Fruit fly (Drosophila melanogaster) whole organism, embryonic: ENCODE measurements around the gene Alp13.

Experiments
- Adf1 ChIP-seq: fragments of 200-800 bp; sonication (Bioruptor generic); IDR thresholded peaks from 2 replicates; pipeline ENCODE4 v1.3.6; 2022; ENCODE audit warnings: missing biosample characterization, missing genetic modification characterization
- Aef1 ChIP-seq: fragments of 200-800 bp; sonication (Bioruptor generic); IDR thresholded peaks from 3 replicates; pipeline ENCODE4 v1.3.6; 2022; ENCODE audit warnings: missing biosample characterization, missing genetic modification characterization
- CG10565 ChIP-seq: fragments of 200-800 bp; sonication (Bioruptor generic); optimal IDR thresholded peaks from 3 replicates; lab custom pipeline; 2016; ENCODE audit warnings: missing biosample characterization, mild to moderate bottlenecking, missing genetic modification characterization
- CG11504 ChIP-seq: fragments of 200-800 bp; sonication (Bioruptor generic); optimal IDR thresholded peaks from 3 replicates; lab custom pipeline; 2019; ENCODE audit warnings: missing biosample characterization, mild to moderate bottlenecking, missing genetic modification characterization, moderate library complexity
- CG14860 ChIP-seq: fragments of 200-800 bp; sonication (Bioruptor generic); IDR thresholded peaks from 3 replicates; pipeline ENCODE4 v1.3.6; 2022; ENCODE audit warnings: missing biosample characterization, missing genetic modification characterization; ENCODE audit not compliant: partially characterized antibody
- CG1603 ChIP-seq: fragments of 200-800 bp; sonication (Bioruptor generic); optimal IDR thresholded peaks from 2 replicates; lab custom pipeline; 2019; ENCODE audit warnings: missing biosample characterization, mild to moderate bottlenecking, missing genetic modification characterization, moderate library complexity
- CG1647 ChIP-seq: fragments of 200-800 bp; sonication (Bioruptor generic); optimal IDR thresholded peaks from 3 replicates; lab custom pipeline; 2016; ENCODE audit warnings: missing biosample characterization, missing genetic modification characterization
- CG17328 ChIP-seq: fragments of 200-800 bp; sonication (Bioruptor generic); IDR thresholded peaks from 2 replicates; pipeline ENCODE4 v1.3.6; 2022; ENCODE audit warnings: missing biosample characterization, missing genetic modification characterization
- CG32772 ChIP-seq: fragments of 200-800 bp; sonication (Bioruptor generic); IDR thresholded peaks from 2 replicates; pipeline ENCODE4 v1.3.6; 2022; ENCODE audit warnings: missing biosample characterization, missing genetic modification characterization
- CG3726 ChIP-seq: fragments of 200-800 bp; sonication (Bioruptor generic); IDR thresholded peaks from 3 replicates; pipeline ENCODE4, ENCODE4 v1.3.6; 2022; ENCODE audit warnings: missing biosample characterization, missing genetic modification characterization
- CG5953 ChIP-seq: fragments of 200-800 bp; sonication (Bioruptor generic); IDR thresholded peaks from 2 replicates; pipeline ENCODE4 v1.3.6; 2022; ENCODE audit warnings: missing biosample characterization, missing genetic modification characterization
- CG6765 ChIP-seq: fragments of 200-800 bp; sonication (Bioruptor generic); optimal IDR thresholded peaks from 3 replicates; lab custom pipeline; 2017; ENCODE audit warnings: missing biosample characterization, mild to moderate bottlenecking, missing genetic modification characterization
- CG7987 ChIP-seq: fragments of 200-800 bp; sonication (Bioruptor generic); optimal IDR thresholded peaks from 2 replicates; lab custom pipeline; 2018; ENCODE audit warnings: missing biosample characterization, mild to moderate bottlenecking, missing genetic modification characterization, moderate library complexity
- CG8089 ChIP-seq: fragments of 200-800 bp; sonication (Bioruptor generic); optimal IDR thresholded peaks from 3 replicates; lab custom pipeline; 2016; ENCODE audit warnings: missing biosample characterization, missing genetic modification characterization
- CG8359 ChIP-seq: fragments of 200-800 bp; sonication (Bioruptor generic); optimal IDR thresholded peaks from 2 replicates; lab custom pipeline; 2017; ENCODE audit warnings: missing biosample characterization, mild to moderate bottlenecking, missing genetic modification characterization, borderline replicate concordance
- CG8944 ChIP-seq: fragments of 200-800 bp; sonication (Bioruptor generic); optimal IDR thresholded peaks from 3 replicates; lab custom pipeline; 2016; ENCODE audit warnings: missing biosample characterization, missing genetic modification characterization
- Dbx ChIP-seq: fragments of 200-800 bp; sonication (Bioruptor generic); IDR thresholded peaks from 3 replicates; pipeline ENCODE4 v1.3.6; 2022; ENCODE audit warnings: missing biosample characterization, missing genetic modification characterization
- Dek ChIP-seq: fragments of 200-800 bp; sonication (Bioruptor generic); optimal IDR thresholded peaks from 3 replicates; lab custom pipeline; 2019; ENCODE audit warnings: missing biosample characterization, mild to moderate bottlenecking, missing genetic modification characterization, moderate library complexity
- Dip3 ChIP-seq: fragments of 200-800 bp; sonication (Bioruptor generic); optimal IDR thresholded peaks from 3 replicates; lab custom pipeline; 2016; ENCODE audit warnings: missing biosample characterization, missing genetic modification characterization
- Hr3 ChIP-seq: fragments of 200-800 bp; sonication (Bioruptor generic); optimal IDR thresholded peaks from 3 replicates; lab custom pipeline; 2016; ENCODE audit warnings: missing biosample characterization, missing genetic modification characterization
- MTF-1 ChIP-seq: fragments of 200-800 bp; sonication (Bioruptor generic); optimal IDR thresholded peaks from 2 replicates; lab custom pipeline; 2018; ENCODE audit warnings: missing biosample characterization, mild to moderate bottlenecking, missing genetic modification characterization, borderline replicate concordance
- Max ChIP-seq: fragments of 200-800 bp; sonication (Bioruptor generic); optimal IDR thresholded peaks from 2 replicates; lab custom pipeline; 2016; ENCODE audit warnings: missing biosample characterization, mild to moderate bottlenecking, missing genetic modification characterization
- Myb ChIP-seq: fragments of 200-800 bp; sonication (Bioruptor generic); optimal IDR thresholded peaks from 2 replicates; lab custom pipeline; 2016; ENCODE audit warnings: missing biosample characterization, missing genetic modification characterization
- Opbp ChIP-seq: fragments of 200-800 bp; sonication (Bioruptor generic); IDR thresholded peaks from 3 replicates; pipeline ENCODE4 v1.3.6; 2022; ENCODE audit warnings: missing biosample characterization, missing genetic modification characterization; ENCODE audit not compliant: partially characterized antibody
- Sox100B ChIP-seq: fragments of 200-800 bp; sonication (Bioruptor generic); optimal IDR thresholded peaks from 3 replicates; lab custom pipeline; 2018; ENCODE audit warnings: missing biosample characterization, mild to moderate bottlenecking, missing genetic modification characterization
- Taf1 ChIP-seq: fragments of 200-800 bp; sonication (Bioruptor generic); IDR thresholded peaks from 2 replicates; pipeline ENCODE4 v1.3.6; 2022; ENCODE audit warnings: missing biosample characterization, missing genetic modification characterization
- Vsx1 ChIP-seq: fragments of 200-800 bp; sonication (Bioruptor generic); optimal IDR thresholded peaks from 2 replicates; lab custom pipeline; 2017; ENCODE audit warnings: missing biosample characterization, mild to moderate bottlenecking, missing genetic modification characterization, missing genetic modification reagents
- YL-1 ChIP-seq: fragments of 200-800 bp; sonication (Bioruptor generic); optimal IDR thresholded peaks from 3 replicates; lab custom pipeline; 2017; ENCODE audit warnings: missing biosample characterization, mild to moderate bottlenecking, missing genetic modification characterization
- bigmax ChIP-seq: fragments of 200-800 bp; sonication (Bioruptor generic); optimal IDR thresholded peaks from 2 replicates; lab custom pipeline; 2018; ENCODE audit warnings: missing biosample characterization, mild to moderate bottlenecking, missing genetic modification characterization
- cad ChIP-seq: fragments of >200 bp; optimal IDR thresholded peaks from 2 replicates; lab custom pipeline; 2017; ENCODE audit warnings: missing biosample characterization, missing genetic modification characterization
- cg ChIP-seq: fragments of 200-800 bp; sonication (Bioruptor generic); optimal IDR thresholded peaks from 3 replicates; lab custom pipeline; 2019; ENCODE audit warnings: missing biosample characterization, mild to moderate bottlenecking, missing genetic modification characterization, moderate library complexity
- chinmo ChIP-seq: fragments of 200-800 bp; sonication (Bioruptor generic); IDR thresholded peaks from 4 replicates; pipeline ENCODE4 v1.3.6; 2022; ENCODE audit warnings: missing biosample characterization, missing genetic modification characterization; ENCODE audit not compliant: partially characterized antibody
- crol ChIP-seq: fragments of 200-800 bp; sonication (Bioruptor generic); IDR thresholded peaks from 2 replicates; pipeline ENCODE4 v1.3.6; 2022; ENCODE audit warnings: missing biosample characterization, missing genetic modification characterization
- dpn ChIP-seq, 2 experiments: fragments of 200-800 bp; sonication (Bioruptor generic); optimal IDR thresholded peaks; 3 replicates each; lab custom pipeline; 2016; ENCODE audit warnings: missing biosample characterization in 2 of 2, missing genetic modification characterization in 2 of 2
- esg ChIP-seq: fragments of 200-800 bp; sonication (Bioruptor generic); conservative IDR thresholded peaks from 2 replicates; pipeline ENCODE4 v1.3.6; 2022; ENCODE audit warnings: missing biosample characterization, missing genetic modification characterization
- fru ChIP-seq: fragments of >200 bp; optimal IDR thresholded peaks from 2 replicates; lab custom pipeline; 2017
- ftz-f1 ChIP-seq: fragments of 200-800 bp; sonication (Bioruptor generic); optimal IDR thresholded peaks from 2 replicates; lab custom pipeline; 2016; ENCODE audit warnings: missing biosample characterization, missing genetic modification characterization
- gce ChIP-seq: fragments of 200-800 bp; sonication (Bioruptor generic); IDR thresholded peaks from 3 replicates; pipeline ENCODE4 v1.3.6; 2022; ENCODE audit warnings: missing biosample characterization, missing genetic modification characterization
- h ChIP-seq: fragments of >200 bp; optimal IDR thresholded peaks from 2 replicates; lab custom pipeline; 2017
- lbe ChIP-seq: fragments of 200-800 bp; sonication (Bioruptor generic); optimal IDR thresholded peaks from 2 replicates; lab custom pipeline; 2016; ENCODE audit warnings: missing biosample characterization, mild to moderate bottlenecking, missing genetic modification characterization
- mirr ChIP-seq: fragments of 200-800 bp; sonication (Bioruptor generic); optimal IDR thresholded peaks from 3 replicates; lab custom pipeline; 2018; ENCODE audit warnings: missing biosample characterization, mild to moderate bottlenecking, missing genetic modification characterization
- nau ChIP-seq: fragments of 200-800 bp; sonication (Bioruptor generic); optimal IDR thresholded peaks from 3 replicates; lab custom pipeline; 2017; ENCODE audit warnings: missing biosample characterization, mild to moderate bottlenecking, missing genetic modification characterization, missing genetic modification reagents
- pan ChIP-seq, 4 experiments: fragments of >200 bp in 3 of 4; fragments of 200-800 bp in 1 of 4; sonication (Bioruptor generic) in 1 of 4; optimal IDR thresholded peaks in 3 of 4; IDR thresholded peaks in 1 of 4; 2 replicates each; pipeline versions ENCODE4 v1.3.6 to Lab custom; 2017 to 2022; ENCODE audit warnings: missing biosample characterization in 2 of 4, missing genetic modification characterization in 2 of 4, mixed read lengths in 1 of 4
- pb ChIP-seq: fragments of 200-800 bp; sonication (Bioruptor generic); optimal IDR thresholded peaks from 3 replicates; lab custom pipeline; 2016; ENCODE audit warnings: missing biosample characterization, missing genetic modification characterization
- pfk ChIP-seq: fragments of 200-800 bp; sonication (Bioruptor generic); optimal IDR thresholded peaks from 2 replicates; lab custom pipeline; 2018; ENCODE audit warnings: missing biosample characterization, mild to moderate bottlenecking, missing genetic modification characterization, moderate library complexity
- scrt ChIP-seq: fragments of 200-800 bp; sonication (Bioruptor generic); optimal IDR thresholded peaks from 2 replicates; lab custom pipeline; 2018; ENCODE audit warnings: missing biosample characterization, mild to moderate bottlenecking, missing genetic modification characterization, moderate library complexity
- slbo ChIP-seq: fragments of 200-800 bp; sonication (Bioruptor generic); IDR thresholded peaks from 2 replicates; pipeline ENCODE4 v1.3.6; 2022; ENCODE audit warnings: missing biosample characterization, missing genetic modification characterization
- ssp ChIP-seq: fragments of 200-800 bp; sonication (Bioruptor generic); IDR thresholded peaks from 2 replicates; pipeline ENCODE4 v1.3.6; 2022; ENCODE audit warnings: missing biosample characterization, missing genetic modification characterization
- stc ChIP-seq: fragments of 200-800 bp; sonication (Bioruptor generic); IDR thresholded peaks from 2 replicates; pipeline ENCODE4 v1.3.6; 2022; ENCODE audit warnings: missing biosample characterization, missing genetic modification characterization
- stwl ChIP-seq: fragments of 200-800 bp; sonication (Bioruptor generic); optimal IDR thresholded peaks from 3 replicates; lab custom pipeline; 2018; ENCODE audit warnings: missing biosample characterization, mild to moderate bottlenecking, missing genetic modification characterization, moderate library complexity
- wdn ChIP-seq: fragments of 200-800 bp; sonication (Bioruptor generic); IDR thresholded peaks from 2 replicates; pipeline ENCODE4 v1.3.6; 2022; ENCODE audit warnings: missing biosample characterization, missing genetic modification characterization
- yki ChIP-seq: fragments of >200 bp; optimal IDR thresholded peaks from 3 replicates; lab custom pipeline; 2018

Alp13 gene

DNA sequence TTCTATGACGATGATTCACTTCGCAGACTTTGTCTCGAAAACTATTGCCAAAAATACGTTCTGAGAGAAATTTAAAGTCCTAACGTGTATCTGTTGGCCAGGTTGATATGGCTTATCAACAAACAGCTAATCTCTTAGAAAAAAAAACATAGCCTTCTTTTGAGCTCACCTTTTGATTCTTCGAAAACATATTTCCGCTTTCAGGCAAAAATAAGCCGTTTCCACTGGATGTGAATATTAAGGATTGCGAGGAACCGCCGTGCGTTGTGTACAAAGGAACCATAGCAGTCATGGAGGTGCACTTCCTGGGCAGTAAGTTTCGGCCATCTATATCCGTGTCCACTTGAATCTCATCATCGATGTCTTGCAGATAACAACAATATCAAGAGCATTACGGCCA lies 21.6 kb downstream of the Alp13 start (continued):
- no peak for TF ChIP-seq Dek (tag; lab: Kevin White, UChicago)
- TF ChIP-seq Adf1 = no peak
- no peak for TF ChIP-seq pb (GFP tag; lab: Kevin White, UChicago)
- no peak for TF ChIP-seq cad (GFP tag; lab: Kevin White, UChicago)
- TF ChIP-seq pfk (GFP tag; lab: Kevin White, UChicago) = no peak
- no peak for TF ChIP-seq Dbx (GFP tag; lab: Robert Waterston, UW)
- no peak for TF ChIP-seq scrt
- no peak for TF ChIP-seq CG14860 (GFP tag; lab: Robert Waterston, UW)
- no peak for TF ChIP-seq YL-1
- TF ChIP-seq stc (GFP tag; lab: Robert Waterston, UW) = peak; percentile 49; the same call in 1 of the 2 replicates
- peak; percentile 59 for TF ChIP-seq ssp
- peak; percentile 8 for TF ChIP-seq MTF-1
- peak; percentile 42 for TF ChIP-seq Myb
- no peak for TF ChIP-seq lbe (GFP tag; lab: Kevin White, UChicago)
- TF ChIP-seq Aef1 (GFP tag; lab: Robert Waterston, UW) = no peak
- TF ChIP-seq CG3726 (GFP tag; lab: Robert Waterston, UW) = no peak
- no peak for TF ChIP-seq CG6765 (GFP tag; lab: Kevin White, UChicago)
- TF ChIP-seq Taf1 (GFP tag; lab: Robert Waterston, UW) = no peak
- no peak for TF ChIP-seq CG8089 (GFP tag; lab: Kevin White, UChicago)
- no peak for TF ChIP-seq esg
- no peak for TF ChIP-seq Opbp (GFP tag; lab: Robert Waterston, UW)
- no peak for TF ChIP-seq chinmo (GFP tag; lab: Robert Waterston, UW)
- TF ChIP-seq fru = no peak
- no peak for TF ChIP-seq cg
- TF ChIP-seq CG1603 (tag; lab: Kevin White, UChicago) = peak; percentile 34
- TF ChIP-seq CG17328 (GFP tag; lab: Robert Waterston, UW) = no peak
- no peak for TF ChIP-seq h (lab: Kevin White, UChicago)
- peak; percentile 0 for TF ChIP-seq CG7987 (GFP tag; lab: Kevin White, UChicago)
- TF ChIP-seq Sox100B (GFP tag; lab: Kevin White, UChicago) = peak; percentile 9
- peak; percentile 29 for TF ChIP-seq stwl
- TF ChIP-seq Hr3 (GFP tag; lab: Kevin White, UChicago) = no peak
- TF ChIP-seq CG8944 (GFP tag; lab: Kevin White, UChicago) = no peak
- TF ChIP-seq CG32772 (GFP tag; lab: Robert Waterston, UW) = no peak
- TF ChIP-seq slbo (GFP tag; lab: Robert Waterston, UW) = no peak
- TF ChIP-seq Max (GFP tag; lab: Kevin White, UChicago) = no peak
- TF ChIP-seq crol = no peak
- TF ChIP-seq CG10565 (GFP tag; lab: Kevin White, UChicago) = no peak
- peak; percentile 53 for TF ChIP-seq Vsx1 (GFP tag; lab: Kevin White, UChicago)
- TF ChIP-seq yki (lab: Kevin White, UChicago) = no peak
- no peak for TF ChIP-seq bigmax (GFP tag; lab: Kevin White, UChicago)
- TF ChIP-seq gce = no peak
- TF ChIP-seq pan (optimal IDR thresholded peaks at IDR 0.05; lab: Kevin White, UChicago) = no peak
- no peak for TF ChIP-seq pan (GFP tag; optimal IDR thresholded peaks at IDR 0.05 in 1 of 2, IDR thresholded peaks at IDR 0.05 in 1 of 2)
- no peak for TF ChIP-seq ftz-f1 (GFP tag; lab: Kevin White, UChicago)
- no peak for TF ChIP-seq dpn (GFP tag; optimal IDR thresholded peaks at IDR 0.05; lab: Kevin White, UChicago)
- TF ChIP-seq CG5953 (GFP tag; lab: Robert Waterston, UW) = no peak
- no peak for TF ChIP-seq CG8359 (GFP tag; lab: Kevin White, UChicago)
- TF ChIP-seq wdn (GFP tag; lab: Robert Waterston, UW) = no peak
- no peak for TF ChIP-seq CG1647 (GFP tag; lab: Kevin White, UChicago)
- TF ChIP-seq mirr (GFP tag; lab: Kevin White, UChicago) = peak; percentile 4
- peak; percentile 33 for TF ChIP-seq CG11504
- TF ChIP-seq Dip3 (GFP tag; lab: Kevin White, UChicago) = no peak
- no peak for TF ChIP-seq nau (GFP tag; lab: Kevin White, UChicago)
